Worm (Caenorhabditis elegans) whole organism, L3 larva: ENCODE data around the gene Y116A8A.7.

Experiments
- egl-27 ChIP-seq: sonication (generic microtip); optimal IDR thresholded peaks from 4 replicates; lab custom pipeline; 2017; ENCODE audit warnings: missing biosample characterization, missing genetic modification reagents, missing genetic modification characterization
- elt-1 ChIP-seq: fragments of 150-350 bp; optimal IDR thresholded peaks from 2 replicates; lab custom pipeline; 2014; ENCODE audit warnings: missing biosample characterization, missing genetic modification characterization
- nhr-237 ChIP-seq: fragments of 150-350 bp; optimal IDR thresholded peaks from 2 replicates; lab custom pipeline; 2014; ENCODE audit warnings: missing biosample characterization, missing genetic modification characterization
- sea-2 ChIP-seq: fragments of 150-350 bp; sonication (generic microtip); optimal IDR thresholded peaks from 4 replicates; lab custom pipeline; 2014; ENCODE audit warnings: missing biosample characterization, missing genetic modification reagents, missing genetic modification characterization
- skn-1 ChIP-seq: fragments of 150-350 bp; optimal IDR thresholded peaks from 2 replicates; lab custom pipeline; 2014; ENCODE audit warnings: missing biosample characterization, missing genetic modification characterization

- TF ChIP-seq sea-2 (GFP tag; lab: Kevin White, UChicago) (no peak), egl-27 (no peak), skn-1 (tag; lab: Kevin White, UChicago) (no peak), elt-1 (no peak), nhr-237 (tag; lab: Kevin White, UChicago) (no peak)
Observed at ce11 chrIV:16831366-16831765, 1.4 kb downstream of the Y116A8A.7 start, which contains the start of gene clec-194.
